Worm (Caenorhabditis elegans) whole organism, young adult: ENCODE data around the gene bre-5.

Experiments
- dpl-1 ChIP-seq: fragments of 150-350 bp; optimal IDR thresholded peaks from 2 replicates; lab custom pipeline; 2014; ENCODE audit warnings: missing biosample characterization, missing genetic modification reagents, missing genetic modification characterization
- egl-44 ChIP-seq: fragments of 200-800 bp; sonication (Bioruptor generic); IDR thresholded peaks from 2 replicates; pipeline ENCODE4 v1.3.6; 2022; ENCODE audit warnings: missing genetic modification reagents, missing genetic modification characterization, missing compliant biosample characterization
- unc-62 ChIP-seq: fragments of 150-350 bp; optimal IDR thresholded peaks from 2 replicates; lab custom pipeline; 2014; ENCODE audit warnings: missing biosample characterization, missing genetic modification reagents, missing genetic modification characterization

DNA sequence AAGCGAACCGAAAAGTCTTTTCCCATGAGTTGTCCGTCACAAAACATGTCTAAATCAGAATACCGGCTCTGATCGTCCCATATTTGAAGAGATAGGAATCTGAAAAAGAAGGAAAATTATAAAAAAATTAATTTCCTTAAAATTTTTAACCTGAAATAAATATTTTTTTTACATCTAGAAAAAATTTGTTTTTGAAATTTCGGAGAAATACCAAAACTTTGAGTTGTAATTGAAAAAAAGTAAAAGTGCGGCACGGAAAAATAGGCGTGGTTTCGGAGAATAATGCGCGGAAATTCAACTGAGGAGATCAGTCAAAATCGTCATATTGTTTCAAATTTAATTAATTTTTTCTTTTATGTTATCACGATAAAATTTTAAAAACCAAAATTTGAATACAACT lies 38.5 kb upstream of the bre-5 start, which contains the start of gene F11A10.6:
- TF ChIP-seq egl-44 (no peak), unc-62 (GFP tag; lab: Kevin White, UChicago) (no peak), dpl-1 (GFP tag; lab: Kevin White, UChicago) (no peak)
